Fruit fly (Drosophila melanogaster) whole organism, embryonic: ENCODE data around the gene CG7272.

Experiments
- B-H1 ChIP-seq: fragments of 200-800 bp; sonication (Bioruptor generic); IDR thresholded peaks from 3 replicates; pipeline ENCODE4 v1.3.6; 2022; ENCODE audit warnings: missing biosample characterization, missing genetic modification characterization
- BEAF-32 ChIP-seq: fragments of 200-800 bp; sonication (Bioruptor generic); optimal IDR thresholded peaks from 3 replicates; lab custom pipeline; 2017; ENCODE audit warnings: missing biosample characterization, missing genetic modification characterization, mild to moderate bottlenecking, moderate library complexity, missing genetic modification reagents
- CG12659 ChIP-seq: fragments of 200-800 bp; sonication (Bioruptor generic); optimal IDR thresholded peaks from 3 replicates; lab custom pipeline; 2017; ENCODE audit warnings: mild to moderate bottlenecking, missing biosample characterization, missing genetic modification reagents, missing genetic modification characterization
- CG12744 ChIP-seq: fragments of 200-800 bp; sonication (Bioruptor generic); optimal IDR thresholded peaks from 2 replicates; lab custom pipeline; 2016; ENCODE audit warnings: missing biosample characterization, missing genetic modification characterization
- CG13287 ChIP-seq: fragments of 200-800 bp; sonication (Bioruptor generic); IDR thresholded peaks from 2 replicates; pipeline ENCODE4 v1.3.6; 2022; ENCODE audit warnings: missing biosample characterization, missing genetic modification characterization; ENCODE audit not compliant: partially characterized antibody
- CG14710 ChIP-seq: fragments of 200-800 bp; sonication (Bioruptor generic); optimal IDR thresholded peaks from 3 replicates; lab custom pipeline; 2019; ENCODE audit warnings: missing biosample characterization, mild to moderate bottlenecking, missing genetic modification characterization, moderate library complexity
- CG2116 ChIP-seq: fragments of 200-800 bp; sonication (Bioruptor generic); optimal IDR thresholded peaks from 3 replicates; lab custom pipeline; 2018; ENCODE audit warnings: missing biosample characterization, mild to moderate bottlenecking, missing genetic modification characterization
- CG2120 ChIP-seq: fragments of 200-800 bp; sonication (Bioruptor generic); optimal IDR thresholded peaks from 3 replicates; lab custom pipeline; 2016; ENCODE audit warnings: missing biosample characterization, missing genetic modification characterization
- CG30403 ChIP-seq: fragments of 200-800 bp; sonication (Bioruptor generic); optimal IDR thresholded peaks from 3 replicates; lab custom pipeline; 2016; ENCODE audit warnings: missing biosample characterization, missing genetic modification characterization
- CG3838 ChIP-seq: fragments of 200-800 bp; sonication (Bioruptor generic); optimal IDR thresholded peaks from 3 replicates; lab custom pipeline; 2016; ENCODE audit warnings: missing biosample characterization, missing genetic modification characterization
- CG4617 ChIP-seq: fragments of 200-800 bp; sonication (Bioruptor generic); optimal IDR thresholded peaks from 3 replicates; lab custom pipeline; 2016; ENCODE audit warnings: missing biosample characterization, missing genetic modification characterization, borderline replicate concordance
- CG8089 ChIP-seq: fragments of 200-800 bp; sonication (Bioruptor generic); optimal IDR thresholded peaks from 3 replicates; lab custom pipeline; 2016; ENCODE audit warnings: missing biosample characterization, missing genetic modification characterization
- CG9797 ChIP-seq: fragments of 200-800 bp; sonication (Bioruptor generic); optimal IDR thresholded peaks from 3 replicates; lab custom pipeline; 2018; ENCODE audit warnings: missing biosample characterization, mild to moderate bottlenecking, missing genetic modification characterization
- D ChIP-seq, 2 experiments: fragments of 200-800 bp in 1 of 2; fragments of >200 bp in 1 of 2; sonication (Bioruptor generic) in 1 of 2; optimal IDR thresholded peaks; 2 replicates in 1 of 2; 3 replicates in 1 of 2; lab custom pipeline; 2017; ENCODE audit warnings: mild to moderate bottlenecking in 1 of 2, missing biosample characterization in 1 of 2, missing genetic modification characterization in 1 of 2, missing genetic modification reagents in 1 of 2
- D19B ChIP-seq: fragments of 200-800 bp; sonication (Bioruptor generic); optimal IDR thresholded peaks from 2 replicates; lab custom pipeline; 2017; ENCODE audit warnings: missing biosample characterization, mild to moderate bottlenecking, missing genetic modification characterization
- Dll ChIP-seq: fragments of 200-800 bp; sonication (Bioruptor generic); IDR thresholded peaks from 4 replicates; pipeline ENCODE4 v1.3.6; 2022; ENCODE audit warnings: missing biosample characterization, missing genetic modification characterization; ENCODE audit not compliant: partially characterized antibody
- Dp ChIP-seq: fragments of 200-800 bp; sonication (Bioruptor generic); optimal IDR thresholded peaks from 2 replicates; lab custom pipeline; 2018; ENCODE audit warnings: missing biosample characterization, mild to moderate bottlenecking, missing genetic modification characterization, moderate library complexity
- E2f2 ChIP-seq: fragments of 200-800 bp; sonication (Bioruptor generic); IDR thresholded peaks from 2 replicates; pipeline ENCODE4 v1.3.6; 2022; ENCODE audit warnings: missing biosample characterization, missing genetic modification characterization
- Hsf ChIP-seq: fragments of 200-800 bp; sonication (Bioruptor generic); optimal IDR thresholded peaks from 3 replicates; lab custom pipeline; 2016; ENCODE audit warnings: missing biosample characterization, missing genetic modification characterization
- MBD-R2 ChIP-seq: fragments of 200-800 bp; sonication (Bioruptor generic); IDR thresholded peaks from 2 replicates; pipeline ENCODE4 v1.3.6; 2022; ENCODE audit warnings: missing biosample characterization, missing genetic modification characterization
- MESR4 ChIP-seq: fragments of 200-800 bp; sonication (Bioruptor generic); optimal IDR thresholded peaks from 2 replicates; lab custom pipeline; 2018; ENCODE audit warnings: missing biosample characterization, mild to moderate bottlenecking, missing genetic modification characterization, moderate library complexity
- Max ChIP-seq: fragments of 200-800 bp; sonication (Bioruptor generic); optimal IDR thresholded peaks from 2 replicates; lab custom pipeline; 2016; ENCODE audit warnings: missing biosample characterization, mild to moderate bottlenecking, missing genetic modification characterization
- Myb ChIP-seq: fragments of 200-800 bp; sonication (Bioruptor generic); optimal IDR thresholded peaks from 2 replicates; lab custom pipeline; 2016; ENCODE audit warnings: missing biosample characterization, missing genetic modification characterization
- NC2α ChIP-seq: fragments of 200-800 bp; sonication (Bioruptor generic); optimal IDR thresholded peaks from 2 replicates; lab custom pipeline; 2016; ENCODE audit warnings: missing biosample characterization, missing genetic modification characterization
- Scr ChIP-seq: fragments of 200-800 bp; sonication (Bioruptor generic); IDR thresholded peaks from 2 replicates; pipeline ENCODE4 v1.3.6; 2022; ENCODE audit warnings: missing biosample characterization, missing genetic modification characterization; ENCODE audit not compliant: partially characterized antibody
- Spps ChIP-seq: fragments of 200-800 bp; sonication (Bioruptor generic); optimal IDR thresholded peaks from 2 replicates; lab custom pipeline; 2018; ENCODE audit warnings: missing biosample characterization, mild to moderate bottlenecking, missing genetic modification characterization
- Tbp ChIP-seq: fragments of >200 bp; optimal IDR thresholded peaks from 2 replicates; lab custom pipeline; 2018; ENCODE audit warnings: missing biosample characterization, missing genetic modification characterization
- ab ChIP-seq: fragments of 200-800 bp; sonication (Bioruptor generic); optimal IDR thresholded peaks from 2 replicates; lab custom pipeline; 2016; ENCODE audit warnings: missing biosample characterization, missing genetic modification characterization
- bab2 ChIP-seq: fragments of 200-800 bp; sonication (Bioruptor generic); optimal IDR thresholded peaks from 2 replicates; lab custom pipeline; 2016; ENCODE audit warnings: missing biosample characterization, missing genetic modification characterization
- bigmax ChIP-seq: fragments of 200-800 bp; sonication (Bioruptor generic); optimal IDR thresholded peaks from 2 replicates; lab custom pipeline; 2018; ENCODE audit warnings: missing biosample characterization, mild to moderate bottlenecking, missing genetic modification characterization
- exex ChIP-seq: fragments of 200-800 bp; sonication (Bioruptor generic); optimal IDR thresholded peaks from 4 replicates; lab custom pipeline; 2018; ENCODE audit warnings: missing biosample characterization, mild to moderate bottlenecking, missing genetic modification characterization, moderate library complexity
- gfzf ChIP-seq: fragments of 200-800 bp; sonication (Bioruptor generic); optimal IDR thresholded peaks from 2 replicates; lab custom pipeline; 2016; ENCODE audit warnings: missing biosample characterization, mild to moderate bottlenecking, missing genetic modification characterization, moderate library complexity
- mirr ChIP-seq: fragments of 200-800 bp; sonication (Bioruptor generic); optimal IDR thresholded peaks from 3 replicates; lab custom pipeline; 2018; ENCODE audit warnings: missing biosample characterization, mild to moderate bottlenecking, missing genetic modification characterization
- pzg ChIP-seq: fragments of 200-800 bp; sonication (Bioruptor generic); optimal IDR thresholded peaks from 3 replicates; lab custom pipeline; 2018; ENCODE audit warnings: missing biosample characterization, mild to moderate bottlenecking, missing genetic modification characterization, moderate library complexity
- sc ChIP-seq, 3 experiments: fragments of >200 bp in 2 of 3; fragments of 200-800 bp in 1 of 3; sonication (Bioruptor generic) in 1 of 3; optimal IDR thresholded peaks; 2 replicates in 2 of 3; 3 replicates in 1 of 3; lab custom pipeline; 2017; ENCODE audit warnings: mild to moderate bottlenecking in 1 of 3, missing biosample characterization in 1 of 3, missing genetic modification characterization in 1 of 3, missing genetic modification reagents in 1 of 3
- sqz ChIP-seq: fragments of 200-800 bp; sonication (Bioruptor generic); optimal IDR thresholded peaks from 3 replicates; lab custom pipeline; 2018; ENCODE audit warnings: missing biosample characterization, mild to moderate bottlenecking, missing genetic modification characterization
- stwl ChIP-seq: fragments of 200-800 bp; sonication (Bioruptor generic); optimal IDR thresholded peaks from 3 replicates; lab custom pipeline; 2018; ENCODE audit warnings: missing biosample characterization, mild to moderate bottlenecking, missing genetic modification characterization, moderate library complexity
- trem ChIP-seq: fragments of 200-800 bp; optimal IDR thresholded peaks from 3 replicates; lab custom pipeline; 2019; ENCODE audit warnings: missing biosample characterization, mild to moderate bottlenecking, missing genetic modification characterization, moderate library complexity
- twi ChIP-seq: fragments of 200-800 bp; optimal IDR thresholded peaks from 2 replicates; lab custom pipeline; 2019; ENCODE audit warnings: missing biosample characterization, mild to moderate bottlenecking, missing genetic modification characterization, moderate library complexity

Gene CG7272

DNA sequence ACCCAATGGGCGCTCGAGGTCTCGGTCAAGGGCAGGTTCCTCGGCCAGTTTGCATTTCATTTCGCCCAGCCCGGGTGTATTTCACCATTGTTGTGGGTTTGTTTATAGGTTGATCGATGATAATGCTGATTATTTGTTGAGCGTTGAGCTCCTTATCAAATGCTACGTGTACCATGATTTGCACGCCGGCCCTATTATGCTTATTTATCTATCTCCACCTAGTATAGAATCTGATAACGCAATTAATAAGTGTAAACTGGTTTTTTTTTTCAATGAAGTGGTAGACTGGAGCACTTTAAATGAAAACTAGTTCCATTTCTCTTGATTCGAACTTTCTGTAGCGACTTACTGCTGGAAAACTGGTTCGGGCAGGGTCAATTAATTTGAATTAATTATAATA lies 1.5 kb downstream of the CG7272 start (continued):
- no peak for TF ChIP-seq D19B (GFP tag; lab: Kevin White, UChicago)
- TF ChIP-seq mirr (GFP tag; lab: Kevin White, UChicago): peak; percentile 58
- no peak for TF ChIP-seq Hsf (GFP tag; lab: Kevin White, UChicago)
- peak; percentile 89 for TF ChIP-seq exex (tag; lab: Kevin White, UChicago)
- TF ChIP-seq Spps (tag; lab: Kevin White, UChicago): no peak
- TF ChIP-seq D (optimal IDR thresholded peaks at IDR 0.05; lab: Kevin White, UChicago): no peak
- TF ChIP-seq D (GFP tag; optimal IDR thresholded peaks at IDR 0.05; lab: Kevin White, UChicago): no peak
- no peak for TF ChIP-seq ab
- TF ChIP-seq Tbp (GFP tag; lab: Kevin White, UChicago): no peak
- no peak for TF ChIP-seq bab2 (GFP tag; lab: Kevin White, UChicago)
- no peak for TF ChIP-seq B-H1
- peak; percentile 33 for TF ChIP-seq sqz (GFP tag; lab: Kevin White, UChicago)
- no peak for TF ChIP-seq CG8089 (GFP tag; lab: Kevin White, UChicago)
- no peak for TF ChIP-seq NC2α (GFP tag; lab: Kevin White, UChicago)
- no peak for TF ChIP-seq sc (optimal IDR thresholded peaks at IDR 0.05; lab: Kevin White, UChicago)
- TF ChIP-seq sc (GFP tag; optimal IDR thresholded peaks at IDR 0.05; lab: Kevin White, UChicago): no peak

- TF ChIP-seq CG2116 (GFP tag; lab: Kevin White, UChicago): no peak
- 0 out of 2 replicates have a peak, but pooled peaks have one; percentile 22 for TF ChIP-seq Scr (GFP tag; lab: Robert Waterston, UW)
- no peak for TF ChIP-seq Max (GFP tag; lab: Kevin White, UChicago)
- TF ChIP-seq CG4617 (GFP tag; lab: Kevin White, UChicago): peak; percentile 14
- no peak for TF ChIP-seq CG3838 (GFP tag; lab: Kevin White, UChicago)
- TF ChIP-seq E2f2 (GFP tag; lab: Robert Waterston, UW): peak; percentile 81
- TF ChIP-seq Dll (GFP tag; lab: Robert Waterston, UW): peak; percentile 40; the same call in 1 of the 4 replicates
- peak; percentile 31 for TF ChIP-seq trem (tag; lab: Kevin White, UChicago)
- TF ChIP-seq pzg (GFP tag; lab: Kevin White, UChicago): peak; percentile 38
- TF ChIP-seq CG13287 (GFP tag; lab: Robert Waterston, UW): peak; percentile 31; the same call in 1 of the 2 replicates
- TF ChIP-seq Myb (GFP tag; lab: Kevin White, UChicago): peak; percentile 43
- TF ChIP-seq Dp (GFP tag; lab: Kevin White, UChicago): peak; percentile 72
- no peak for TF ChIP-seq bigmax (GFP tag; lab: Kevin White, UChicago)
- TF ChIP-seq gfzf (GFP tag; lab: Kevin White, UChicago): peak; percentile 62
- peak; percentile 32 for TF ChIP-seq MESR4 (GFP tag; lab: Kevin White, UChicago)
- TF ChIP-seq CG12744 (GFP tag; lab: Kevin White, UChicago): no peak
- no peak for TF ChIP-seq CG2120
- TF ChIP-seq CG30403 (GFP tag; lab: Kevin White, UChicago): no peak
- peak; percentile 58 for TF ChIP-seq CG9797 (GFP tag; lab: Kevin White, UChicago)
- no peak for TF ChIP-seq twi
- TF ChIP-seq BEAF-32 (GFP tag; lab: Kevin White, UChicago): peak; percentile 56
- peak; percentile 63 for TF ChIP-seq MBD-R2 (GFP tag; lab: Robert Waterston, UW)
- TF ChIP-seq CG12659: peak; percentile 5
- peak; percentile 78 for TF ChIP-seq stwl (tag; lab: Kevin White, UChicago)
- TF ChIP-seq CG14710 (tag; lab: Kevin White, UChicago): peak; percentile 64
Observed at dm6 chr3L:15504687-15505086, 3.9 kb downstream of the CG7272 start, which contains the start of gene CG7857. TSS of gene CG7857 (minus strand) at chr3L:15504894.
